Fruit fly (Drosophila melanogaster): Measurements from ENCODE around the gene dmrt99B.
A peak's percentile ranks its signal among the peaks of the same experiment; 100 is the strongest.

Gene dmrt99B

DNA sequence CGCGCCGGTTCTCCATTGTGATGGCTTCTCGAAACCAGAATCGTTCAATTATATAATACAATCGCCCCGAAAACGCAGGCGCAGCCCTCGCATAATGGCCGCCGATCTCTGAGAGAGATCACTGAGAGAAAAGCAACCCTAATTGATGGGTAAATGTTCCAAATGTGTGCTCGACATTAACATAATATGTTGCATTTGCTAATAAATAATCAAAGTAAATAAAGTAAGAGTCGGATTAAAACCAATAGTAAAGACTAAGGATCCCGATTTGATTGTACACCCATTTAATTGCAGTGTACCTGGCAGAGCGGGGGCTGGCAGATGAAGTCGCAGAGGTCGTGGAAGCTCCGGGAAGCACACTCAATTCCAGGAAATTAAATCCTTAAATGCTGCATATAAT, 12.2 kb downstream of the dmrt99B start (continued):
- TF ChIP-seq CG18764 (GFP tag; optimal IDR thresholded peaks at IDR 0.05) (no peak), CG18262 (tag; optimal IDR thresholded peaks at IDR 0.05) (peak; percentile 13), bbx (GFP tag; IDR thresholded peaks at IDR 0.05; ENCODE audit: partially characterized antibody) (no peak), sens (GFP tag) (peak; percentile 41), hth (optimal IDR thresholded peaks at IDR 0.05) (no peak), gem (tag; optimal IDR thresholded peaks at IDR 0.05) (peak; percentile 13), CG31388 (GFP tag; optimal IDR thresholded peaks at IDR 0.05) (no peak), CG2712 (tag; optimal IDR thresholded peaks at IDR 0.05) (peak; percentile 19), CG10979 (tag; optimal IDR thresholded peaks at IDR 0.05) (peak; percentile 29), CG1603 (tag; optimal IDR thresholded peaks at IDR 0.05) (peak; percentile 28)

- TF ChIP-seq pita (GFP tag; optimal IDR thresholded peaks at IDR 0.05) (no peak), CG2116 (GFP tag; optimal IDR thresholded peaks at IDR 0.05) (no peak), CG6765 (GFP tag; optimal IDR thresholded peaks at IDR 0.05) (no peak), CG18262 (tag; optimal IDR thresholded peaks at IDR 0.05) (peak; percentile 2), zen (tag; optimal IDR thresholded peaks at IDR 0.05) (no peak), Nf-YC (tag; optimal IDR thresholded peaks at IDR 0.05) (peak; percentile 55), Dfd (GFP tag; optimal IDR thresholded peaks at IDR 0.05) (no peak), kni (GFP tag; optimal IDR thresholded peaks at IDR 0.05) (no peak), sim (GFP tag; IDR thresholded peaks at IDR 0.05) (no peak), grau (tag; optimal IDR thresholded peaks at IDR 0.05) (peak; percentile 14), CG18764 (GFP tag; optimal IDR thresholded peaks at IDR 0.05) (no peak), Atf6 (GFP tag; IDR thresholded peaks at IDR 0.05) (no peak), unc-4 (GFP tag; IDR thresholded peaks at IDR 0.05; ENCODE audit: partially characterized antibody) (no peak), bbx (GFP tag; IDR thresholded peaks at IDR 0.05; ENCODE audit: partially characterized antibody) (no peak), schlank (tag; optimal IDR thresholded peaks at IDR 0.05) (no peak), CG6813 (GFP tag; optimal IDR thresholded peaks at IDR 0.05) (no peak), CG17829 (tag; optimal IDR thresholded peaks at IDR 0.05) (no peak), CG2199 (GFP tag; IDR thresholded peaks at IDR 0.05) (no peak), CG11456 (GFP tag; IDR thresholded peaks at IDR 0.05) (no peak), Blimp-1 (GFP tag; optimal IDR thresholded peaks at IDR 0.05) (peak; percentile 31), CG10543 (GFP tag; optimal IDR thresholded peaks at IDR 0.05) (no peak), hth (optimal IDR thresholded peaks at IDR 0.05) (no peak), ase (GFP tag; IDR thresholded peaks at IDR 0.05) (no peak), az2 (GFP tag; optimal IDR thresholded peaks at IDR 0.05) (peak; percentile 15), CG17568 (GFP tag; optimal IDR thresholded peaks at IDR 0.05) (no peak), CG3838 (GFP tag; optimal IDR thresholded peaks at IDR 0.05) (no peak), CG15269 (tag; optimal IDR thresholded peaks at IDR 0.05) (peak; percentile 1), Dp (GFP tag; optimal IDR thresholded peaks at IDR 0.05) (no peak), H2.0 (GFP tag; IDR thresholded peaks at IDR 0.05) (no peak), Sox100B (GFP tag; optimal IDR thresholded peaks at IDR 0.05) (no peak), CoRest (tag; optimal IDR thresholded peaks at IDR 0.05) (peak; percentile 0), CG11695 (GFP tag; IDR thresholded peaks at IDR 0.05) (no peak), Mad (GFP tag; optimal IDR thresholded peaks at IDR 0.05) (no peak), tll (GFP tag; optimal IDR thresholded peaks at IDR 0.05) (no peak), CG18599 (GFP tag; optimal IDR thresholded peaks at IDR 0.05) (peak; percentile 31), Xbp1 (GFP tag; optimal IDR thresholded peaks at IDR 0.05) (no peak), CG17385 (GFP tag; optimal IDR thresholded peaks at IDR 0.05) (no peak), CG13894 (tag; optimal IDR thresholded peaks at IDR 0.05) (no peak), gt (GFP tag; IDR thresholded peaks at IDR 0.05) (no peak), CTCF (GFP tag; optimal IDR thresholded peaks at IDR 0.05) (no peak), CG12391 (tag; optimal IDR thresholded peaks at IDR 0.05) (peak; percentile 18), fd3F (GFP tag; optimal IDR thresholded peaks at IDR 0.05) (no peak), CG6689 (GFP tag; IDR thresholded peaks at IDR 0.05) (no peak)
Observed at dm6 chr3R:29705789-29706303, 13.5 kb downstream of the dmrt99B start.

Data from whole organism, embryonic.